Worm (Caenorhabditis elegans) whole organism, early embryonic: Measurements from ENCODE around the gene B0432.10.

Source experiments
- B0310.2 ChIP-seq: sonication (generic microtip); optimal IDR thresholded peaks from 2 replicates; lab custom pipeline; 2016; ENCODE audit warnings: mild to moderate bottlenecking, missing genetic modification characterization, missing compliant biosample characterization
- F13C5.2 ChIP-seq: sonication (generic microtip); optimal IDR thresholded peaks from 2 replicates; lab custom pipeline; 2017; ENCODE audit warnings: mild to moderate bottlenecking, missing genetic modification characterization, inconsistent platforms, missing compliant biosample characterization
- aly-1 ChIP-seq: sonication (generic microtip); optimal IDR thresholded peaks from 2 replicates; lab custom pipeline; 2016; ENCODE audit warnings: missing genetic modification characterization, missing compliant biosample characterization
- ama-1 ChIP-seq: fragments of 150-350 bp; optimal IDR thresholded peaks from 2 replicates; lab custom pipeline; 2014
- ceh-13 ChIP-seq: fragments of 200-800 bp; sonication (Bioruptor generic); optimal IDR thresholded peaks from 2 replicates; lab custom pipeline; 2018; ENCODE audit warnings: mild to moderate bottlenecking, missing genetic modification characterization, missing compliant biosample characterization
- ceh-36 ChIP-seq: sonication (generic microtip); optimal IDR thresholded peaks from 2 replicates; lab custom pipeline; 2016; ENCODE audit warnings: missing genetic modification characterization, inconsistent platforms, missing compliant biosample characterization
- ets-7 ChIP-seq: sonication (generic microtip); optimal IDR thresholded peaks from 2 replicates; lab custom pipeline; 2016; ENCODE audit warnings: missing genotype, missing genetic modification characterization, missing compliant biosample characterization
- flt-1 ChIP-seq: fragments of 200-800 bp; sonication (Bioruptor generic); IDR thresholded peaks from 2 replicates; pipeline ENCODE4 v1.3.6; 2022; ENCODE audit warnings: missing genetic modification characterization, missing compliant biosample characterization
- hmbx-1 ChIP-seq: sonication (generic microtip); optimal IDR thresholded peaks from 2 replicates; lab custom pipeline; 2016; ENCODE audit warnings: mild to moderate bottlenecking, missing genetic modification characterization, missing compliant biosample characterization
- hmg-4 ChIP-seq: fragments of 200-800 bp; sonication (Bioruptor generic); optimal IDR thresholded peaks from 2 replicates; lab custom pipeline; 2018; ENCODE audit warnings: mild to moderate bottlenecking, missing genetic modification characterization, missing compliant biosample characterization
- scrt-1 ChIP-seq: fragments of 200-800 bp; sonication (Bioruptor generic); IDR thresholded peaks from 2 replicates; pipeline ENCODE4 v1.3.6; 2022; ENCODE audit warnings: missing genetic modification characterization, missing compliant biosample characterization
- tbx-11 ChIP-seq: fragments of 200-800 bp; sonication (Bioruptor generic); IDR thresholded peaks from 2 replicates; pipeline ENCODE4 v1.3.6; 2022; ENCODE audit warnings: missing genetic modification characterization, missing compliant biosample characterization
- tbx-37 ChIP-seq: fragments of 200-800 bp; sonication (Bioruptor generic); conservative IDR thresholded peaks from 2 replicates; pipeline ENCODE4 v1.3.6; 2022; ENCODE audit warnings: missing genetic modification reagents, missing genetic modification characterization, missing compliant biosample characterization
- tra-4 ChIP-seq: sonication (generic microtip); optimal IDR thresholded peaks from 2 replicates; lab custom pipeline; 2017; ENCODE audit warnings: missing genetic modification characterization, missing compliant biosample characterization

DNA sequence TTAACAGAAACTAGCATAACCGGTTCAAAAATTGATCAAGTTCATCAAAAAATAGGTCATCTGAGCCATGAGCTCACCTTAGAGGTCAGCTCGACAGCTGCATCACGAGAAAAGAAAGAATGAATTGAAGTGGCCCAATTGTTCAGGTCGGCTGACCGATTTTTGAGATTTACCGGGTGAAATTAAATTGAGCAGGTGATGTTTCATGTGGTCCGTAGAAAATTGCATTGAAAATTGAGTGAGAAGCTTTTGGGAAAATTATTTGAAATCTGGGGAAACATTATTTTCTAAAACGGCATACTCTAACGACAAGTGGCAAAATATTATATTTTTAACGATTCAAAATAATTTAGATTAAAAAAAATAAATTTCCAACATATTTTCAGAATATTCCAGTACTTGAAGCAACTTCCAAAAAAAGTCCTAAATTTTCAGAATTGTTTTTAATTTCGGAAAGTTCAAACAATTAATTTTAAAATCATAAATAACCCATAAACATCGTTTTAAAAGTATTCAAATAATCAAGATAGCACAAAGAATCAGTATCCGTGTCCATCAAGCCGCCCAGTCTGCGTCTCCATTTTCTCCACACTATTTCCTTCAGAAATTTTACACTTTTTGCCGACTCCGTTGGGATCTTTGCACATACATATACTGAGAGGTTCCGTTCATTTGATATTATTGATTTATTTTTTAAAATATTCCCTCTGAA is 39.7 kb upstream of the B0432.10 start, which contains the start of gene sgcb-1:
- TF ChIP-seq tbx-11 (GFP tag; lab: Robert Waterston, UW) = no peak
- TF ChIP-seq B0310.2 (tag; lab: Kevin White, UChicago) = no peak
- TF ChIP-seq F13C5.2 = no peak
- TF ChIP-seq scrt-1 = no peak
- TF ChIP-seq tra-4 = no peak
- no peak for TF ChIP-seq flt-1
- TF ChIP-seq ets-7 = no peak
- TF ChIP-seq ama-1 = no peak
- TF ChIP-seq hmbx-1 = no peak
- TF ChIP-seq ceh-13 (GFP tag; lab: Kevin White, UChicago) = no peak
- TF ChIP-seq hmg-4 (GFP tag; lab: Kevin White, UChicago) = no peak
- TF ChIP-seq ceh-36 (tag; lab: Kevin White, UChicago) = no peak
- no peak for TF ChIP-seq tbx-37 (GFP tag; lab: Robert Waterston, UW)
- TF ChIP-seq aly-1 (tag; lab: Kevin White, UChicago) = no peak
